Fruit fly (Drosophila melanogaster) Kc167 (cell line): ENCODE data around the gene CG8176.

Source experiments
- Myc ChIP-seq: fragments of >200 bp; optimal IDR thresholded peaks from 2 replicates; lab custom pipeline; 2017; ENCODE audit warnings: missing external identifiers
- Sin3A ChIP-seq: fragments of >200 bp; optimal IDR thresholded peaks from 2 replicates; lab custom pipeline; 2018; ENCODE audit warnings: missing external identifiers
- h ChIP-seq: fragments of >200 bp; optimal IDR thresholded peaks from 3 replicates; lab custom pipeline; 2018; ENCODE audit warnings: missing external identifiers
- insv ChIP-seq: fragments of >200 bp; optimal IDR thresholded peaks from 3 replicates; lab custom pipeline; 2018; ENCODE audit warnings: missing external identifiers
- psq ChIP-seq: fragments of >200 bp; optimal IDR thresholded peaks from 2 replicates; lab custom pipeline; 2017; ENCODE audit warnings: missing external identifiers
- ttk ChIP-seq: sonication (Bioruptor generic); optimal IDR thresholded peaks from 2 replicates; lab custom pipeline; 2017; ENCODE audit warnings: missing external identifiers

dm6 chr3R:9493627-9494626, 21.9 kb upstream of the CG8176 start, which contains the start of gene CG16779:
- TF ChIP-seq insv (no peak), psq (lab: Kevin White, UChicago) (no peak), ttk (lab: Kevin White, UChicago) (no peak), Myc (lab: Kevin White, UChicago) (no peak), Sin3A (lab: Kevin White, UChicago) (no peak), h (no peak)
